Worm (Caenorhabditis elegans) whole organism, L4/young adult: ENCODE measurements around the gene Y73F4A.3.

Source experiments
- W03F9.2 ChIP-seq: fragments of 150-350 bp; optimal IDR thresholded peaks from 2 replicates; lab custom pipeline; 2014; ENCODE audit warnings: missing biosample characterization, missing genetic modification characterization
- dao-5 ChIP-seq: sonication (generic microtip); optimal IDR thresholded peaks from 2 replicates; lab custom pipeline; 2016; ENCODE audit warnings: missing genotype, missing genetic modification characterization, moderate library complexity, missing compliant biosample characterization
- him-1 ChIP-seq: sonication (generic microtip); optimal IDR thresholded peaks from 2 replicates; lab custom pipeline; 2016; ENCODE audit warnings: missing genotype, missing genetic modification reagents, missing genetic modification characterization, missing compliant biosample characterization

- TF ChIP-seq him-1 (tag; lab: Kevin White, UChicago) (no peak), dao-5 (tag; lab: Kevin White, UChicago) (no peak), W03F9.2 (tag; lab: Kevin White, UChicago) (no peak)
These were observed 23.2 kb upstream of the Y73F4A.3 start for ce11 chrIV:9063518-9063917.
